Fruit fly (Drosophila melanogaster) Kc167 (cell line): ENCODE data around the gene shd.

Experiments used
- Myc ChIP-seq: fragments of >200 bp; optimal IDR thresholded peaks from 2 replicates; lab custom pipeline; 2017; ENCODE audit warnings: missing external identifiers
- Sin3A ChIP-seq: fragments of >200 bp; optimal IDR thresholded peaks from 2 replicates; lab custom pipeline; 2018; ENCODE audit warnings: missing external identifiers
- h ChIP-seq: fragments of >200 bp; optimal IDR thresholded peaks from 3 replicates; lab custom pipeline; 2018; ENCODE audit warnings: missing external identifiers
- insv ChIP-seq: fragments of >200 bp; optimal IDR thresholded peaks from 3 replicates; lab custom pipeline; 2018; ENCODE audit warnings: missing external identifiers
- psq ChIP-seq: fragments of >200 bp; optimal IDR thresholded peaks from 2 replicates; lab custom pipeline; 2017; ENCODE audit warnings: missing external identifiers
- ttk ChIP-seq: sonication (Bioruptor generic); optimal IDR thresholded peaks from 2 replicates; lab custom pipeline; 2017; ENCODE audit warnings: missing external identifiers

The shd gene

DNA sequence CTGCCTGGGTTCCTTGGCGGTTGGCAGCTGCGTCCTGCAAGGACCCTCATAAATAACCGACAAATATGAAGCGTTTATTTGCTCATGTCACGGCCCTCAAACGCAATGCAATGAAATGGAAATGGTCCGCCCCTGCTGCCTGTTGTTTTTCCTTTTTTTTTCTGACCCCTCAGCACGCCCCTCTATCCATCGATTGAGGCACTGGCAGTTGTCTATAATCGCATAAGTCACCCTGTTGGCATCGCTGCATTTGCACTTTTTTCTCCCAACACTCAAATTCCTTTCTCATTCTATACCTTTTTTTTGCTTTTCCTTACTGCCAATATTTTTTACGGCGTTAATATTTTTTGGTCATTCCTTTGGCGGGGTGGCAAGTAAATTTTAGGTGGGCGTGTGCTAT is 22.1 kb upstream of the shd start:
- TF ChIP-seq h (no peak), Sin3A (lab: Kevin White, UChicago) (no peak), psq (lab: Kevin White, UChicago) (no peak), Myc (lab: Kevin White, UChicago) (no peak), insv (no peak), ttk (lab: Kevin White, UChicago) (no peak)

DNA sequence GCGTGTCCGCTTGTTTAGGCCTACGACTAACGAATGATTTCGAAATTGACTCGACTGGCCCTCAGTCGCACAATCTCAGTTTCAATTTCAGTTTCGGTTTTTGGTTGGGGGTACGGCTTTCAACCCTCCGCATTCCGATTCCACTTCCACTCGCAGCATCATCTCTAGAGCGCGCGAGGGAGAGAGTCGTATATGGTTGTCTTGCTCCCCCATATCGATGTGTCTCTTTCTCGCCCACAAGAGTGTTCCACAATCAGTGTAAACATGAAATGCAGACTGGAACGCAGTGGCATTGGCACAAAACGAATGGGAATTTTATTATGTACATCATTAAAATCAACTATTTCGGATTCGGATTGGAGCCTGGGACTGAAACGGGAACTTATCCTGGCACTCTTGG is 14.8 kb upstream of the shd start, which contains the start of gene HGTX:
Gene HGTX, minus strand, starts transcription at position 38 of the 400 bp plus-strand sequence.
- TF ChIP-seq h, result no peak
- no peak for TF ChIP-seq ttk (lab: Kevin White, UChicago)
- TF ChIP-seq insv, result no peak
- TF ChIP-seq Sin3A (lab: Kevin White, UChicago), result no peak
- no peak for TF ChIP-seq Myc (lab: Kevin White, UChicago)
- TF ChIP-seq psq (lab: Kevin White, UChicago), result no peak

DNA sequence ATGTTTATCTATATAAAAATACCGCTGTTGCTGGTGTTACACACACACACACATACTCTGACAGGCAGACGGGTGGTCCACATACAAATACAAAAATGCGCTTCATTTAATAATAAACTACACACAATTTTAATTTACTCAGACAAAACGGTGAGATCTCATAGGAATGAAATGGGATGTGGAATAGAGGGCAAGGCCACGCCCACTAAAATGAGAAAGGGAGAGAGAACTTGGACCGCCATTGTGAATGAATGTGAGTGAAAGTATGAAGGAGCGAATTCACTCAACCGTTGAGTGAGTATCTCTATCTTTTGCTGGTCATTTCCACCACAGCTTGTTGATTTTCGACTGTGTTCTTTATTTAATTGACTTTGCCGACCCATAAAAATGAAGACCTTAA is 13.7 kb upstream of the shd start:
- no peak for TF ChIP-seq insv
- no peak for TF ChIP-seq Sin3A (lab: Kevin White, UChicago)
- no peak for TF ChIP-seq ttk (lab: Kevin White, UChicago)
- TF ChIP-seq psq (lab: Kevin White, UChicago), result no peak
- TF ChIP-seq h, result no peak
- no peak for TF ChIP-seq Myc (lab: Kevin White, UChicago)

DNA sequence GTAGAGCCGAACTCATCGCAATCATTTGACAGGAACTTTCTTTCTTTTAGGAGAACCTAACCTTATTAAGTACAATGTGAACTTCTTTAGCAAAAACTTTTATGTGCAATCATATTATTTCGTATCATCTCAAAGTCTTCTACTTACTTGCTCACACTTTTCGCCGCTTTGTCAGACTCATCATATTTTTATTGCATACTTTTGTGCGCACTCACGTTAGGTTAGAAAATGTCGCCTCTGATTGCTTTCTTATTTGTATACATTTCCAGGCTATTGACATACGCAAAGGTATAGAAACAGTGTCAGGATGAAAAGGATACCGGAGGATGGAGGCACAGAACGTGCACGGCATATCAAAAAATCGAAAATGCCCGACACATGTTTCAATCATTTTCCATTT is 11.1 kb upstream of the shd start:
- TF ChIP-seq ttk (lab: Kevin White, UChicago), result no peak
- no peak for TF ChIP-seq insv
- TF ChIP-seq Myc (lab: Kevin White, UChicago), result no peak
- TF ChIP-seq psq (lab: Kevin White, UChicago), result no peak
- TF ChIP-seq h, result no peak
- no peak for TF ChIP-seq Sin3A (lab: Kevin White, UChicago)

DNA sequence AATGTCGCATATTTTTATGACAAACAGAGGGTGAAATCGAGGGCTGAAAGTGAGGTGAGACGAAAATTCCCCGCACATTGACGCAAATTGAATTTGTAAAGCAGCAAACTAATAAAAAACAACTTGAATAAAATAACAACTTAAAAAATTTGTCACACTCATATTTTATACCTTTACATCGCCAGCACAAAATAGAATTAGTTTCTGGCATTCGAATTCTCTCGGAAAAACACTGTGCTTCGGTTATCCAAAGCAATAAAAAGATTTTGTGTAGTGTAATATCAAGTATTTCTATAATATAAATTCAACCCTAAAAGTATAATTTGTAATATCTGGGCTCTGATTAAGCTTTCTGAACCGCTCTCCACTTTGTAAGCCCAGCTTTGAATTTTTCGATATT is 9.0 kb upstream of the shd start:
- TF ChIP-seq insv (no peak), psq (lab: Kevin White, UChicago) (no peak), h (no peak), ttk (lab: Kevin White, UChicago) (no peak), Sin3A (lab: Kevin White, UChicago) (no peak), Myc (lab: Kevin White, UChicago) (no peak)

DNA sequence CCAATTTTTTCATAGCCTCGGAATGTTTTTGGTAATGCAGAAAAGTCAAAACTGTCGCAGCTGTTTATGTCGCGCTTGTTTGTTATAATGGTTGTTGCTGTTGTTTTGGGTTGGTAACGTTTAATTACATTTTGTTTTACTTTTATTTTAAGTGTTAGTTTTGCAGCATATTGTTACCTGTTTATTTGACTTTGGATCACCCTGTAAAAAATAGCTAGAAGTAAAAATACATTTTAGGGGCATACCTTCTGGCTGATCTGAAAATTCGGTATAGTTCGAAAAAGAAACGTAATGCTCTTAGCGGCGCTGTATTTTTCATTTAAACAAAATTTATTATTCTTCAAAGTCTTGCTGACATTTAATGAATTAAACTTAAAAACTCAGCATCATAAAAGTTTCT is 6.6 kb upstream of the shd start:
- TF ChIP-seq ttk (lab: Kevin White, UChicago) (no peak), psq (lab: Kevin White, UChicago) (no peak), Myc (lab: Kevin White, UChicago) (no peak), Sin3A (lab: Kevin White, UChicago) (no peak), insv (no peak), h (no peak)

DNA sequence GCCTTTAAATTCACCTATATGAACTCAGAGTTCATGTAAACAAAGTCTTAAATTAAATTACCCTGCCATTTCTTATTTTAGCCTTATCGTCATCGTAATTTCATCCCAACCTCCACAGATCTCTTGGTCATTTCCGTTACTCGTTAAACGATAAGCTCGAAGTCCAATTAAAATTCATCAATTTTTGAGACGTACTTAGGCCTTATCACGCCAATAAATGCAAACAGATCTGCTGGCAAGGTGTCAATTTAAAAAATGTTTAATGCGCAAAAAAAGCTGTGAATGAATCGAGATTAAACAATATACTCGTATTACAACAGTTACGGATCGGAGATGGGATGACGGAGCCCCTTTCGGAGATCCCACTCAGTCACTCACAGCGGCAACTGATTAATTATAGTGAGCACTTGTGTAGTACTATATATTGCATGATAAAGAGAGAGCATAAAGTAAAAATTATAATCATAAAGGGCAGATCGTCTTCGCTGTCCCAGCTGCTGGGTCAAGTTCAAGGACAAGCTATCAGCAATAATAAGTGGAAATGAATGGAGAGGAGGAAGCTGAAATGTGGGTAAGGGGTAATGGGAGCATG is 5.0 kb upstream of the shd start:
- TF ChIP-seq h (no peak), Sin3A (lab: Kevin White, UChicago) (no peak), psq (lab: Kevin White, UChicago) (no peak), insv (no peak), Myc (lab: Kevin White, UChicago) (no peak), ttk (lab: Kevin White, UChicago) (no peak)

DNA sequence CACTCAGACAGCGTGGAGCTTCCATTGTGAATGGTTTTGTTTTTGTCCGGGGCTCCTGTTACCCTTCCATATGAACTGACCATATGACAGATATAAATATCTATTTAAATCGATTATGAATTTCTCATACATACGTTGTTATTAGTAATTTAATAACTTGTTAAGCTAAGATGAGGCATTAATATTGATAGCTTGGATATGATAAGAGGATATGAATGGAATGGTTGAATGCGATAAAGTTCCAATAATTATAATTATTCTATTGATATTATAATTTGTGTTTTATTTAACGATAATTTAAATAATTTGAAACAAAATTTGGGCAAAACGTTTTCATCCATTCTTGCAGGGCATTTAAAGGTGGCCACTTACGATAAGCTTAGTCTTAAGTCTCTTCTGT is 3.8 kb upstream of the shd start:
- TF ChIP-seq Myc (lab: Kevin White, UChicago), result no peak
- TF ChIP-seq Sin3A (lab: Kevin White, UChicago), result no peak
- TF ChIP-seq h, result no peak
- no peak for TF ChIP-seq insv
- TF ChIP-seq psq (lab: Kevin White, UChicago), result no peak
- TF ChIP-seq ttk (lab: Kevin White, UChicago), result no peak

DNA sequence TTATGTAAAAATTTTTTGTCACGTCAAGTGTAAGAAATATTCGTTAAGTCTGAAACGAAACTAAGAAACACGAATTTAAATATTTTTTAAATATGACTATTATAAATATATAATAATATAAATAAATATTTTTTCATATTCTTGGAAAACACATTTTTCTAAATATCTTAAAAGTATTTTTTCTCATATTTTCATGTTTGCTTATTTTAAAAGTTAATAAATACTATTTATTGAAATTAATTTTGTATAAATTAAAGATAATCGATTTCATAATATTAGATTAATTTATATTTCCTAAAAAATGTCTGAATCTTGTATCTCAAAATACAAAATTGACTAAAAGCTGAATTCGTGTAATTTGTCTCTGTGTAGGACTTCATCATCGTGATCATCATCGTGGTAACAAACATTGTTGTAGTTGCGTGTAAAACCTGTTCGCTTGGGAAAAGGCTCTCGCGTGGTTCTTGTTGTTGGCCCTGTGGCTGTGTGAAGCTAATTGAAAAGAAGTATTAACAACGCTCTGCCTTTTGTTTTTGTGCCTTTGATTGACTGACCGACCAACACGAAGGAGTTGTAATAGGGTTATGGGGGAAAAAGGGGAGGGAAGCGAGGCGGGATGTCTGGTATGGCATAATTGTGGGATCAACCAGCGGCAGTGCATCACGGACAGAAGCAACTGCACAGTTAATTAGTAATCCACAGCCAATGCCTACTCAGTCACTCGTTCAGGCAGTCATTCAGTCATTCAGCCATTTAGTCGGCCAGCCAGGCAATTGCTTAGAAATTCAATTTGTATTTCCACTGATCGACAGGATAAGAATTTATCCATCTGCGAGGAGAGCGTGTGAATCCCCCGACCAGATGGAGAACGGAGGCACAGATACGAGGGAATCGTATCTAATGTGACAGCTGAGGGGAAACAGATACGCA is 2.6 kb upstream of the shd start:
- TF ChIP-seq h, result no peak
- TF ChIP-seq insv, result no peak
- no peak for TF ChIP-seq ttk (lab: Kevin White, UChicago)
- TF ChIP-seq Sin3A (lab: Kevin White, UChicago), result no peak
- TF ChIP-seq Myc (lab: Kevin White, UChicago), result no peak
- no peak for TF ChIP-seq psq (lab: Kevin White, UChicago)

DNA sequence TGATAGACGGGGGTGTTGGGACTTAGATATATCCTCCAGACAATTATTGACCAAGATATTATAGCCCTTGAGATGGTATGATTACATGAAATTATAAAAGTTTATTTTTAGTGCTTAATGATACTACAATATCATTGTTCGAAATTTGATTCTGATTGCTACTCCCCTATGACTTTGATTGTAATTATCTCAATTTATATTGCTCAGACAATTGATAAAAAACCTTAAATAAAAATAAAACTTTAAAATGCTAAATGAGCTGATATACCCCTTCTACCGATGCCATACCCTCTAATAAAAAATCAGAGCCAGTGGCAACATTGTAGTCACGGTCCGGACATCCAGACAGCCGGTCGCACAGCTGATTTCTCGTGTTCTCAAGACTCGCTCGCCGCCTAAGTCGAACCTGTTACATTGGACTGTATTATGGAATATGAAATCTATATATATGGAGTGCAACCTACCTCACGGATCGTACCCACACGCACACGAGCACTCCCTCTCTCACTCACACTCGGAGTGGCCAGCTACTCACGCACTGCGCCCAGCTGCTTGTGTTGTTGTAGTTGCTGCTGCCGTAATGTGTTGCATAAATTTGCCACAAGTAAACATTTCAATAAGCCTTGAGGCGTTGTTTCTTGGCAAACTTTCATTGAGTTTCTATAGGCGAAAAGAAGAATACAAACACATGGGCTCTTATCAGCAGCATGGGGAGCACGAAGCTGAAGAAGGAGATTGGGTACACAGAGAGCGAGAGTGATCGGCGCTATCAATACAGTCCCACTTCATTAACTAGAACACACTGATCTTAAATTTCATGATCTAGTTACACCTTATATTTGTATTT is 1.1 kb upstream of the shd start:
- TF ChIP-seq psq (lab: Kevin White, UChicago), result no peak
- no peak for TF ChIP-seq ttk (lab: Kevin White, UChicago)
- TF ChIP-seq insv, result no peak
- no peak for TF ChIP-seq Sin3A (lab: Kevin White, UChicago)
- TF ChIP-seq h, result no peak
- no peak for TF ChIP-seq Myc (lab: Kevin White, UChicago)

DNA sequence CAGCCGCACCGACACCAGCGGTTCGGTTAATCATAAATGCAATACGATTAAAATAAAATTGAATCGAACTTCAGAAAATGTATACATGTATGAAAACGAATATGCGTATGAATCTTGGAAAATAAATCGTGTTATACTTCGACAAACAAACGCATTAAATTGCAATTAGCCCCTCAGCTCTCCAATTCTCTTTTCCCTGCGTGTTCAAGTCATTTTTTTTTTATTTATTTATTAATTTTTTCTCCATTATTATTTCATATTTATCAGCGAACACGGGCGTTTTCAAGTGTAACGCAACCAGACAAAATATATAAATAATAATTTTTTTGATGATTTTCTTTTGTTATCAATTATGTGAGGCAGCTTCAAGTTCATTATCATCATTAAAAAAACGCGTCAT is 929 bp downstream of the shd start:
- TF ChIP-seq insv, result no peak
- no peak for TF ChIP-seq psq (lab: Kevin White, UChicago)
- no peak for TF ChIP-seq h
- no peak for TF ChIP-seq Myc (lab: Kevin White, UChicago)
- no peak for TF ChIP-seq ttk (lab: Kevin White, UChicago)
- TF ChIP-seq Sin3A (lab: Kevin White, UChicago), result no peak
